Worm (Caenorhabditis elegans) whole organism, young adult: Measurements from ENCODE around the gene cdt-2.

Experiments
- B0035.1 ChIP-seq: sonication (generic microtip); optimal IDR thresholded peaks from 2 replicates; lab custom pipeline; 2016; ENCODE audit warnings: missing genetic modification characterization, mild to moderate bottlenecking, missing compliant biosample characterization, missing genotype, missing genetic modification reagents
- B0261.1 ChIP-seq: sonication (generic microtip); optimal IDR thresholded peaks from 2 replicates; lab custom pipeline; 2016; ENCODE audit warnings: mild to moderate bottlenecking, missing genetic modification characterization, moderate library complexity, missing compliant biosample characterization
- F52B5.7 ChIP-seq: sonication (generic microtip); optimal IDR thresholded peaks from 2 replicates; lab custom pipeline; 2016; ENCODE audit warnings: mild to moderate bottlenecking, missing genetic modification characterization, missing compliant biosample characterization
- K11D2.4 ChIP-seq: fragments of 200-800 bp; sonication (Bioruptor generic); IDR thresholded peaks from 2 replicates; pipeline ENCODE4 v1.3.6; 2022; ENCODE audit warnings: missing genetic modification reagents, missing genetic modification characterization, missing compliant biosample characterization
- K12H6.12 ChIP-seq: fragments of 200-800 bp; sonication (Bioruptor generic); optimal IDR thresholded peaks from 2 replicates; lab custom pipeline; 2018; ENCODE audit warnings: mild to moderate bottlenecking, missing genetic modification characterization, missing compliant biosample characterization
- Y56A3A.18 ChIP-seq: fragments of 200-800 bp; sonication (Bioruptor generic); IDR thresholded peaks from 2 replicates; pipeline ENCODE4 v1.3.6; 2022; ENCODE audit warnings: missing genetic modification reagents, missing genetic modification characterization, missing compliant biosample characterization
- Y67H2A.10 ChIP-seq: fragments of 200-800 bp; sonication (Bioruptor generic); conservative IDR thresholded peaks from 2 replicates; pipeline ENCODE4 v1.3.6; 2022; ENCODE audit warnings: missing genetic modification reagents, missing genetic modification characterization, missing compliant biosample characterization
- Y79H2A.3 ChIP-seq: fragments of 200-800 bp; sonication (Bioruptor generic); conservative IDR thresholded peaks from 2 replicates; pipeline ENCODE4 v1.3.6; 2022; ENCODE audit warnings: missing genetic modification reagents, missing genetic modification characterization, missing compliant biosample characterization
- ama-1 ChIP-seq, 3 experiments: fragments of 150-350 bp in 1 of 3; sonication (generic microtip) in 2 of 3; optimal IDR thresholded peaks; 2 replicates each; lab custom pipeline; 2014 to 2018; ENCODE audit warnings: missing biosample characterization in 2 of 3, missing genetic modification characterization in 2 of 3, missing genetic modification reagents in 2 of 3
- athp-1 ChIP-seq: sonication (generic microtip); optimal IDR thresholded peaks from 2 replicates; lab custom pipeline; 2017; ENCODE audit warnings: mild to moderate bottlenecking, missing genetic modification characterization, missing compliant biosample characterization
- attf-3 ChIP-seq: fragments of 200-800 bp; sonication (Bioruptor generic); conservative IDR thresholded peaks from 2 replicates; pipeline ENCODE4 v1.3.6; 2022; ENCODE audit warnings: missing genetic modification reagents, missing genetic modification characterization, missing compliant biosample characterization
- attf-5 ChIP-seq: fragments of 200-800 bp; sonication (Bioruptor generic); optimal IDR thresholded peaks from 2 replicates; lab custom pipeline; 2018; ENCODE audit warnings: mild to moderate bottlenecking, missing genetic modification characterization, missing compliant biosample characterization
- ceh-40 ChIP-seq: fragments of 200-800 bp; sonication (Bioruptor generic); IDR thresholded peaks from 2 replicates; pipeline ENCODE4 v1.3.6; 2022; ENCODE audit warnings: missing genetic modification characterization, missing compliant biosample characterization
- ceh-58 ChIP-seq: fragments of 200-800 bp; sonication (Bioruptor generic); IDR thresholded peaks from 2 replicates; pipeline ENCODE4 v1.3.6; 2022; ENCODE audit warnings: missing genetic modification characterization, missing compliant biosample characterization
- chd-7 ChIP-seq: sonication (generic microtip); optimal IDR thresholded peaks from 2 replicates; lab custom pipeline; 2016; ENCODE audit warnings: mild to moderate bottlenecking, missing genetic modification characterization, moderate library complexity, missing compliant biosample characterization
- die-1 ChIP-seq: sonication (generic microtip); optimal IDR thresholded peaks from 2 replicates; lab custom pipeline; 2016; ENCODE audit warnings: missing genotype, mild to moderate bottlenecking, missing genetic modification characterization, missing compliant biosample characterization
- dpff-1 ChIP-seq: sonication (generic microtip); optimal IDR thresholded peaks from 2 replicates; lab custom pipeline; 2017; ENCODE audit warnings: mild to moderate bottlenecking, missing genetic modification characterization, missing compliant biosample characterization
- let-526 ChIP-seq: fragments of 200-800 bp; sonication (Bioruptor generic); IDR thresholded peaks from 2 replicates; pipeline ENCODE4 v1.3.6; 2022; ENCODE audit warnings: missing genetic modification reagents, missing genetic modification characterization, missing compliant biosample characterization
- lin-26 ChIP-seq: fragments of 200-800 bp; sonication (Bioruptor generic); IDR thresholded peaks from 2 replicates; pipeline ENCODE4 v1.3.6; 2022; ENCODE audit warnings: missing genetic modification reagents, missing genetic modification characterization, missing compliant biosample characterization
- lin-35 ChIP-seq, 3 experiments: fragments of 150-350 bp in 2 of 3; sonication (generic microtip) in 1 of 3; optimal IDR thresholded peaks; 2 replicates each; lab custom pipeline; 2014 to 2018; ENCODE audit warnings: missing biosample characterization in 3 of 3, missing genetic modification characterization in 3 of 3, missing genetic modification reagents in 3 of 3
- nfyb-1 ChIP-seq: fragments of 200-800 bp; sonication (Bioruptor generic); IDR thresholded peaks from 2 replicates; pipeline ENCODE4 v1.3.6; 2022; ENCODE audit warnings: missing genetic modification reagents, missing genetic modification characterization, missing compliant biosample characterization
- nhr-120 ChIP-seq: fragments of 200-800 bp; sonication (Bioruptor generic); IDR thresholded peaks from 2 replicates; pipeline ENCODE4 v1.3.6; 2022; ENCODE audit warnings: missing genetic modification characterization, missing compliant biosample characterization
- nhr-179 ChIP-seq: sonication (generic microtip); optimal IDR thresholded peaks from 2 replicates; lab custom pipeline; 2016; ENCODE audit warnings: mild to moderate bottlenecking, missing genetic modification characterization, missing compliant biosample characterization
- pha-4 ChIP-seq: fragments of 150-350 bp; sonication (generic microtip); optimal IDR thresholded peaks from 2 replicates; lab custom pipeline; 2014; ENCODE audit warnings: missing biosample characterization, missing genetic modification reagents, missing genetic modification characterization
- rpc-1 ChIP-seq, 2 experiments: fragments of 150-350 bp in 1 of 2; sonication (generic microtip) in 1 of 2; optimal IDR thresholded peaks; 2 replicates each; lab custom pipeline; 2014 to 2018; ENCODE audit warnings: missing biosample characterization in 1 of 2, missing genetic modification characterization in 1 of 2, missing genetic modification reagents in 1 of 2, missing genotype in 1 of 2
- sea-2 ChIP-seq: fragments of 200-800 bp; sonication (Bioruptor generic); IDR thresholded peaks from 2 replicates; pipeline ENCODE4 v1.3.6; 2022; ENCODE audit warnings: missing genetic modification characterization, missing compliant biosample characterization
- snpc-4 ChIP-seq, 5 experiments: fragments of 150-350 bp in 1 of 5; sonication (generic microtip) in 4 of 5; optimal IDR thresholded peaks; 2 replicates each; lab custom pipeline; 2014 to 2018; ENCODE audit warnings: missing genetic modification characterization in 5 of 5, missing biosample characterization in 3 of 5, antibody characterized with exemption in 2 of 5, mild to moderate bottlenecking in 2 of 5, missing compliant biosample characterization in 2 of 5, missing genotype in 2 of 5, moderate library complexity in 2 of 5, missing genetic modification reagents in 1 of 5
- tbp1 ChIP-seq: fragments of 200-800 bp; sonication (Bioruptor generic); optimal IDR thresholded peaks from 2 replicates; lab custom pipeline; 2018; ENCODE audit warnings: mild to moderate bottlenecking, missing genetic modification characterization, missing compliant biosample characterization
- tbx-9 ChIP-seq: sonication (generic microtip); optimal IDR thresholded peaks from 2 replicates; lab custom pipeline; 2016; ENCODE audit warnings: borderline replicate concordance, missing genetic modification characterization, inconsistent platforms, missing compliant biosample characterization
- unc-62 ChIP-seq: fragments of 150-350 bp; optimal IDR thresholded peaks from 2 replicates; lab custom pipeline; 2014; ENCODE audit warnings: missing biosample characterization, missing genetic modification reagents, missing genetic modification characterization
- ztf-25 ChIP-seq: fragments of 200-800 bp; sonication (Bioruptor generic); IDR thresholded peaks from 2 replicates; pipeline ENCODE4 v1.3.6; 2022; ENCODE audit warnings: missing genetic modification reagents, missing genetic modification characterization, missing compliant biosample characterization
- ztf-28 ChIP-seq: fragments of 200-800 bp; sonication (Bioruptor generic); IDR thresholded peaks from 2 replicates; pipeline ENCODE4 v1.3.6; 2022; ENCODE audit warnings: missing genetic modification reagents, missing genetic modification characterization, missing compliant biosample characterization
- ztf-3 ChIP-seq: fragments of 200-800 bp; sonication (Bioruptor generic); optimal IDR thresholded peaks from 2 replicates; lab custom pipeline; 2018; ENCODE audit warnings: mild to moderate bottlenecking, missing genetic modification characterization, missing compliant biosample characterization

Gene cdt-2

DNA sequence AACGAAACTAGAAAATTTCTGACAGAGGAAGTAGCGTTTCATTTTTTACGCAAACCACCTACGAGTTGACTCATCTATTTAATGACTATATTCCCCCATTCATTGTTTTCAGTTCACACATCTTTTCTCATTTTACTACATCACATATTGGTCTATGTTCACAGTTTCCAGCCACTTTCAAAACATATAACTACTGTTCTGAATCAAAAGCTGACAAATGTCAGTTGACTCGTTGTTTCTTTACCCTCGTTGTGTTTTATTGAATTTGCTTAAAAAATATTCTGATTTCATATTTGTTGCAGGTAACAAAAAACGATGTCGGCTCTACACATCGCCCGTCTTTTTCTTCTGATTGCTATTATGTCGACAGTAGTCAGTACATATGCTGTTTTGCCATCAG is 19.8 kb downstream of the cdt-2 start, which contains the start of gene nlp-59:
TSS of gene nlp-59 (plus strand) at position 301 of the 400 bp plus-strand sequence.
- TF ChIP-seq Y56A3A.18 (GFP tag; lab: Robert Waterston, UW) (no peak), B0261.1 (no peak), chd-7 (tag; lab: Kevin White, UChicago) (no peak), die-1 (tag; lab: Kevin White, UChicago) (no peak), nhr-120 (GFP tag; lab: Robert Waterston, UW) (no peak), B0035.1 (no peak), sea-2 (no peak), K11D2.4 (GFP tag; lab: Robert Waterston, UW) (no peak), ztf-25 (GFP tag; lab: Robert Waterston, UW) (no peak), ceh-58 (GFP tag; lab: Robert Waterston, UW) (no peak), ztf-28 (GFP tag; lab: Robert Waterston, UW) (no peak), F52B5.7 (no peak)

DNA sequence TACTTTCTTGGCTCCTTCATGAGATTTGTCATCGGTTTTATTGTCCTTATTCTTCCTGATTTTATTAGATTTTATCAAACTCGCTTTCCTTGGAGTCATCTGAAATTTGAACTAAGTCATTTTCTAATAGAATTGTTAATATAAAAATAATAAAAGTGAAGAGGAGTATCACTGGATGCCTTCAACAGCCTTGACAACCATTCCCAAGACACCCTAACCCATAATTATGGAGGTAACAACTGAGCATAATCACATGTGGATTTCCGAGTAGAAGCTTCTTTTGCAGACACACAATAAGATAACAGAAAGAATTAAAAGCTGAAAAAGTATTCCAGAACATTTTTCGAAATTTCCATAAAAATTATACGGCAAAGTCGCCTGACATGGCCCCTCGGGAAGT is 35.2 kb downstream of the cdt-2 start, which contains the start of gene F02D8.9:
TSS of gene F02D8.9 (minus strand) at position 101 of the 400 bp plus-strand sequence.
- no peak for TF ChIP-seq attf-5
- TF ChIP-seq Y67H2A.10 (GFP tag; lab: Robert Waterston, UW) = no peak
- no peak for TF ChIP-seq attf-3 (GFP tag; lab: Robert Waterston, UW)
- no peak for TF ChIP-seq ceh-40
- TF ChIP-seq K11D2.4 (GFP tag; lab: Robert Waterston, UW) = no peak
- no peak for TF ChIP-seq ztf-25 (GFP tag; lab: Robert Waterston, UW)
- TF ChIP-seq dpff-1 (tag; lab: Kevin White, UChicago) = no peak
- no peak for TF ChIP-seq rpc-1 (optimal IDR thresholded peaks at IDR 0.05; lab: Kevin White, UChicago)
- TF ChIP-seq rpc-1 (tag; optimal IDR thresholded peaks at IDR 0.05; lab: Kevin White, UChicago) = no peak
- no peak for TF ChIP-seq pha-4 (tag; lab: Kevin White, UChicago)
- TF ChIP-seq ztf-3 = no peak
- TF ChIP-seq tbp1 (GFP tag; lab: Kevin White, UChicago) = no peak
- no peak for TF ChIP-seq nfyb-1
- TF ChIP-seq, all 124 proteins: peak for 0

- TF ChIP-seq K12H6.12 (tag; lab: Kevin White, UChicago) (no peak), ama-1 (optimal IDR thresholded peaks at IDR 0.05; lab: Kevin White, UChicago) (no peak), ama-1 (GFP tag; optimal IDR thresholded peaks at IDR 0.05; lab: Kevin White, UChicago) (no peak), lin-26 (GFP tag; lab: Robert Waterston, UW) (no peak)
Measured at ce11 chrV:14954633-14955032, 36.3 kb downstream of the cdt-2 start, which contains the start of gene C30G7.5. Gene C30G7.5 (minus strand): TSS chrV:14954733.

- TF ChIP-seq pha-4 (tag; lab: Kevin White, UChicago) = no peak
- no peak for TF ChIP-seq nhr-179
- no peak for TF ChIP-seq athp-1 (tag; lab: Kevin White, UChicago)
- no peak for TF ChIP-seq ztf-3
- TF ChIP-seq ztf-25 (GFP tag; lab: Robert Waterston, UW) = no peak
- TF ChIP-seq nfyb-1 = no peak
- TF ChIP-seq tbx-9 (tag; lab: Kevin White, UChicago) = no peak
- TF ChIP-seq unc-62 (GFP tag; lab: Kevin White, UChicago) = no peak
- TF ChIP-seq F52B5.7 = no peak
- no peak for TF ChIP-seq Y79H2A.3 (GFP tag; lab: Robert Waterston, UW)
- TF ChIP-seq lin-35 (GFP tag; optimal IDR thresholded peaks at IDR 0.05; lab: Kevin White, UChicago) = no peak
- no peak for TF ChIP-seq let-526 (GFP tag; lab: Robert Waterston, UW)
- TF ChIP-seq snpc-4 (GFP tag; optimal IDR thresholded peaks at IDR 0.05; lab: Kevin White, UChicago) = no peak
- TF ChIP-seq snpc-4 (tag; optimal IDR thresholded peaks at IDR 0.05; lab: Kevin White, UChicago) = no peak
- no peak for TF ChIP-seq sea-2
- TF ChIP-seq, all 124 proteins: peak for 0
Measured at ce11 chrV:14949477-14949876, 41.4 kb downstream of the cdt-2 start, which contains the start of gene hil-1. Gene hil-1 (plus strand): TSS chrV:14949777.
